Fruit fly (Drosophila melanogaster) whole organism, embryonic: ENCODE data around the gene orb.

Experiments
- Aef1 ChIP-seq: fragments of 200-800 bp; sonication (Bioruptor generic); IDR thresholded peaks from 3 replicates; pipeline ENCODE4 v1.3.6; 2022; ENCODE audit warnings: missing biosample characterization, missing genetic modification characterization
- B-H1 ChIP-seq: fragments of 200-800 bp; sonication (Bioruptor generic); IDR thresholded peaks from 3 replicates; pipeline ENCODE4 v1.3.6; 2022; ENCODE audit warnings: missing biosample characterization, missing genetic modification characterization
- Bteb2 ChIP-seq: fragments of 200-800 bp; sonication (Bioruptor generic); optimal IDR thresholded peaks from 2 replicates; lab custom pipeline; 2016; ENCODE audit warnings: missing biosample characterization, missing genetic modification characterization
- CG1024 ChIP-seq: fragments of 200-800 bp; sonication (Bioruptor generic); IDR thresholded peaks from 2 replicates; pipeline ENCODE4 v1.3.6; 2022; ENCODE audit warnings: missing biosample characterization, missing genetic modification characterization
- CG10959 ChIP-seq: fragments of 200-800 bp; sonication (Bioruptor generic); IDR thresholded peaks from 2 replicates; pipeline ENCODE4 v1.3.6; 2022; ENCODE audit warnings: missing biosample characterization, missing genetic modification characterization
- CG11247 ChIP-seq: fragments of 200-800 bp; sonication (Bioruptor generic); IDR thresholded peaks from 2 replicates; pipeline ENCODE4 v1.3.6; 2022; ENCODE audit warnings: missing biosample characterization, missing genetic modification characterization
- CG11560 ChIP-seq: fragments of 200-800 bp; sonication (Bioruptor generic); IDR thresholded peaks from 3 replicates; pipeline ENCODE4 v1.3.6; 2022; ENCODE audit warnings: missing biosample characterization, missing genetic modification characterization
- CG1529 ChIP-seq: fragments of 200-800 bp; sonication (Bioruptor generic); optimal IDR thresholded peaks from 3 replicates; lab custom pipeline; 2018; ENCODE audit warnings: missing biosample characterization, missing genetic modification characterization
- CG1602 ChIP-seq: fragments of 200-800 bp; sonication (Bioruptor generic); optimal IDR thresholded peaks from 3 replicates; lab custom pipeline; 2016; ENCODE audit warnings: missing biosample characterization, missing genetic modification characterization
- CG1603 ChIP-seq: fragments of 200-800 bp; sonication (Bioruptor generic); optimal IDR thresholded peaks from 2 replicates; lab custom pipeline; 2019; ENCODE audit warnings: missing biosample characterization, mild to moderate bottlenecking, missing genetic modification characterization, moderate library complexity
- CG17568 ChIP-seq: fragments of 200-800 bp; sonication (Bioruptor generic); optimal IDR thresholded peaks from 2 replicates; lab custom pipeline; 2018; ENCODE audit warnings: missing biosample characterization, mild to moderate bottlenecking, missing genetic modification characterization, moderate library complexity
- CG17802 ChIP-seq: fragments of 200-800 bp; sonication (Bioruptor generic); optimal IDR thresholded peaks from 2 replicates; lab custom pipeline; 2018; ENCODE audit warnings: missing biosample characterization, mild to moderate bottlenecking, missing genetic modification characterization, moderate library complexity
- CG1832 ChIP-seq: fragments of 200-800 bp; sonication (Bioruptor generic); optimal IDR thresholded peaks from 2 replicates; lab custom pipeline; 2017; ENCODE audit warnings: missing biosample characterization, mild to moderate bottlenecking, missing genetic modification characterization, inconsistent platforms
- CG2678 ChIP-seq: fragments of 200-800 bp; sonication (Bioruptor generic); optimal IDR thresholded peaks from 3 replicates; lab custom pipeline; 2019; ENCODE audit warnings: missing biosample characterization, mild to moderate bottlenecking, missing genetic modification characterization, moderate library complexity
- CG30020 ChIP-seq: fragments of 200-800 bp; optimal IDR thresholded peaks from 2 replicates; lab custom pipeline; 2019; ENCODE audit warnings: missing biosample characterization, mild to moderate bottlenecking, missing genetic modification characterization, moderate library complexity
- CG33213 ChIP-seq: fragments of 200-800 bp; sonication (Bioruptor generic); optimal IDR thresholded peaks from 3 replicates; lab custom pipeline; 2016; ENCODE audit warnings: missing biosample characterization, missing genetic modification characterization
- CG4328 ChIP-seq: fragments of 200-800 bp; sonication (Bioruptor generic); optimal IDR thresholded peaks from 3 replicates; lab custom pipeline; 2017; ENCODE audit warnings: missing biosample characterization, missing genetic modification reagents, missing genetic modification characterization
- CG4730 ChIP-seq: fragments of 200-800 bp; sonication (Bioruptor generic); IDR thresholded peaks from 2 replicates; pipeline ENCODE4 v1.3.6; 2022; ENCODE audit warnings: missing biosample characterization, missing genetic modification characterization
- CG6765 ChIP-seq: fragments of 200-800 bp; sonication (Bioruptor generic); optimal IDR thresholded peaks from 3 replicates; lab custom pipeline; 2017; ENCODE audit warnings: missing biosample characterization, mild to moderate bottlenecking, missing genetic modification characterization
- CG7839 ChIP-seq: fragments of 200-800 bp; sonication (Bioruptor generic); optimal IDR thresholded peaks from 3 replicates; lab custom pipeline; 2018; ENCODE audit warnings: missing biosample characterization, mild to moderate bottlenecking, missing genetic modification characterization, moderate library complexity
- CG9876 ChIP-seq: fragments of 200-800 bp; sonication (Bioruptor generic); optimal IDR thresholded peaks from 2 replicates; lab custom pipeline; 2016; ENCODE audit warnings: missing biosample characterization, missing genetic modification characterization
- D ChIP-seq, 2 experiments: fragments of 200-800 bp in 1 of 2; fragments of >200 bp in 1 of 2; sonication (Bioruptor generic) in 1 of 2; optimal IDR thresholded peaks; 2 replicates in 1 of 2; 3 replicates in 1 of 2; lab custom pipeline; 2017; ENCODE audit warnings: mild to moderate bottlenecking in 1 of 2, missing biosample characterization in 1 of 2, missing genetic modification characterization in 1 of 2, missing genetic modification reagents in 1 of 2
- Elba2 ChIP-seq: fragments of 200-800 bp; sonication (Bioruptor generic); optimal IDR thresholded peaks from 3 replicates; lab custom pipeline; 2016; ENCODE audit warnings: missing biosample characterization, missing genetic modification characterization
- Fer2 ChIP-seq: fragments of 200-800 bp; sonication (Bioruptor generic); optimal IDR thresholded peaks from 2 replicates; lab custom pipeline; 2018; ENCODE audit warnings: missing biosample characterization, mild to moderate bottlenecking, missing genetic modification characterization, moderate library complexity
- Fer3 ChIP-seq: fragments of 200-800 bp; sonication (Bioruptor generic); optimal IDR thresholded peaks from 2 replicates; lab custom pipeline; 2018; ENCODE audit warnings: missing biosample characterization, mild to moderate bottlenecking, missing genetic modification characterization, moderate library complexity
- Hsf ChIP-seq: fragments of 200-800 bp; sonication (Bioruptor generic); optimal IDR thresholded peaks from 3 replicates; lab custom pipeline; 2016; ENCODE audit warnings: missing biosample characterization, missing genetic modification characterization
- Neu2 ChIP-seq: fragments of 200-800 bp; sonication (Bioruptor generic); optimal IDR thresholded peaks from 3 replicates; lab custom pipeline; 2016; ENCODE audit warnings: missing biosample characterization, missing genetic modification characterization, borderline replicate concordance
- NfI ChIP-seq: fragments of 200-800 bp; sonication (Bioruptor generic); optimal IDR thresholded peaks from 3 replicates; lab custom pipeline; 2018; ENCODE audit warnings: missing biosample characterization, mild to moderate bottlenecking, missing genetic modification characterization, moderate library complexity
- Oaz ChIP-seq: fragments of 200-800 bp; sonication (Bioruptor generic); IDR thresholded peaks from 2 replicates; pipeline ENCODE4 v1.3.6; 2022; ENCODE audit warnings: missing biosample characterization, missing genetic modification characterization
- Side ChIP-seq: fragments of 200-800 bp; sonication (Bioruptor generic); optimal IDR thresholded peaks from 2 replicates; lab custom pipeline; 2016; ENCODE audit warnings: missing biosample characterization, missing genetic modification characterization
- Sox102F ChIP-seq: fragments of 200-800 bp; sonication (Bioruptor generic); optimal IDR thresholded peaks from 2 replicates; lab custom pipeline; 2018; ENCODE audit warnings: missing biosample characterization, mild to moderate bottlenecking, missing genetic modification characterization, moderate library complexity
- Tbp ChIP-seq: fragments of >200 bp; optimal IDR thresholded peaks from 2 replicates; lab custom pipeline; 2018; ENCODE audit warnings: missing biosample characterization, missing genetic modification characterization
- aop ChIP-seq: fragments of 200-800 bp; sonication (Bioruptor generic); IDR thresholded peaks from 2 replicates; pipeline ENCODE4 v1.3.6; 2022; ENCODE audit warnings: missing biosample characterization, missing genetic modification characterization
- caup ChIP-seq: fragments of 200-800 bp; sonication (Bioruptor generic); optimal IDR thresholded peaks from 3 replicates; lab custom pipeline; 2017; ENCODE audit warnings: missing biosample characterization, mild to moderate bottlenecking, missing genetic modification characterization, moderate library complexity; ENCODE audit not compliant: severe bottlenecking
- da ChIP-seq: fragments of 200-800 bp; sonication (Bioruptor generic); optimal IDR thresholded peaks from 2 replicates; lab custom pipeline; 2016; ENCODE audit warnings: missing biosample characterization, missing genetic modification characterization
- fd102C ChIP-seq: fragments of 200-800 bp; sonication (Bioruptor generic); optimal IDR thresholded peaks from 2 replicates; lab custom pipeline; 2018; ENCODE audit warnings: missing biosample characterization, mild to moderate bottlenecking, missing genetic modification characterization, moderate library complexity
- gfzf ChIP-seq: fragments of 200-800 bp; sonication (Bioruptor generic); optimal IDR thresholded peaks from 2 replicates; lab custom pipeline; 2016; ENCODE audit warnings: missing biosample characterization, mild to moderate bottlenecking, missing genetic modification characterization, moderate library complexity
- gt ChIP-seq: fragments of 200-800 bp; sonication (Bioruptor generic); IDR thresholded peaks from 2 replicates; pipeline ENCODE4 v1.3.6; 2022; ENCODE audit warnings: missing biosample characterization, missing genetic modification characterization
- jigr1 ChIP-seq: fragments of 200-800 bp; sonication (Bioruptor generic); IDR thresholded peaks from 3 replicates; pipeline ENCODE4 v1.3.6; 2022; ENCODE audit warnings: missing biosample characterization, missing genetic modification characterization
- ken ChIP-seq: fragments of 200-800 bp; sonication (Bioruptor generic); IDR thresholded peaks from 3 replicates; pipeline ENCODE4 v1.3.6; 2022; ENCODE audit warnings: missing biosample characterization, missing genetic modification characterization
- nmo ChIP-seq: fragments of 200-800 bp; sonication (Bioruptor generic); optimal IDR thresholded peaks from 2 replicates; lab custom pipeline; 2018; ENCODE audit warnings: missing biosample characterization, mild to moderate bottlenecking, missing genetic modification characterization, moderate library complexity
- onecut ChIP-seq: fragments of 200-800 bp; sonication (Bioruptor generic); IDR thresholded peaks from 2 replicates; pipeline ENCODE4 v1.3.6; 2022; ENCODE audit warnings: missing biosample characterization, missing genetic modification characterization
- pb ChIP-seq: fragments of 200-800 bp; sonication (Bioruptor generic); optimal IDR thresholded peaks from 3 replicates; lab custom pipeline; 2016; ENCODE audit warnings: missing biosample characterization, missing genetic modification characterization
- pnt ChIP-seq: fragments of 200-800 bp; sonication (Bioruptor generic); optimal IDR thresholded peaks from 3 replicates; lab custom pipeline; 2016; ENCODE audit warnings: missing biosample characterization, missing genetic modification characterization
- prd ChIP-seq, 3 experiments: fragments of >200 bp in 2 of 3; fragments of 200-800 bp in 1 of 3; sonication (Bioruptor generic) in 1 of 3; optimal IDR thresholded peaks in 2 of 3; IDR thresholded peaks in 1 of 3; 2 replicates in 2 of 3; 3 replicates in 1 of 3; pipeline versions ENCODE4 v1.3.6 to Lab custom; 2017 to 2022; ENCODE audit warnings: missing biosample characterization in 1 of 3, missing genetic modification characterization in 1 of 3
- so ChIP-seq: fragments of 200-800 bp; sonication (Bioruptor generic); IDR thresholded peaks from 3 replicates; pipeline ENCODE4 v1.3.6; 2022; ENCODE audit warnings: missing biosample characterization, missing genetic modification characterization
- tna ChIP-seq: fragments of 200-800 bp; sonication (Bioruptor generic); IDR thresholded peaks from 2 replicates; pipeline ENCODE4 v1.3.6; 2022; ENCODE audit warnings: missing biosample characterization, missing genetic modification characterization; ENCODE audit not compliant: partially characterized antibody
- ttk ChIP-seq: fragments of 200-800 bp; sonication (Bioruptor generic); IDR thresholded peaks from 2 replicates; pipeline ENCODE4 v2.1.2; 2022; ENCODE audit warnings: missing biosample characterization, missing genetic modification characterization
- zen ChIP-seq: fragments of 200-800 bp; sonication (Bioruptor generic); optimal IDR thresholded peaks from 3 replicates; lab custom pipeline; 2018; ENCODE audit warnings: missing biosample characterization, mild to moderate bottlenecking, missing genetic modification characterization, moderate library complexity

The orb gene

DNA sequence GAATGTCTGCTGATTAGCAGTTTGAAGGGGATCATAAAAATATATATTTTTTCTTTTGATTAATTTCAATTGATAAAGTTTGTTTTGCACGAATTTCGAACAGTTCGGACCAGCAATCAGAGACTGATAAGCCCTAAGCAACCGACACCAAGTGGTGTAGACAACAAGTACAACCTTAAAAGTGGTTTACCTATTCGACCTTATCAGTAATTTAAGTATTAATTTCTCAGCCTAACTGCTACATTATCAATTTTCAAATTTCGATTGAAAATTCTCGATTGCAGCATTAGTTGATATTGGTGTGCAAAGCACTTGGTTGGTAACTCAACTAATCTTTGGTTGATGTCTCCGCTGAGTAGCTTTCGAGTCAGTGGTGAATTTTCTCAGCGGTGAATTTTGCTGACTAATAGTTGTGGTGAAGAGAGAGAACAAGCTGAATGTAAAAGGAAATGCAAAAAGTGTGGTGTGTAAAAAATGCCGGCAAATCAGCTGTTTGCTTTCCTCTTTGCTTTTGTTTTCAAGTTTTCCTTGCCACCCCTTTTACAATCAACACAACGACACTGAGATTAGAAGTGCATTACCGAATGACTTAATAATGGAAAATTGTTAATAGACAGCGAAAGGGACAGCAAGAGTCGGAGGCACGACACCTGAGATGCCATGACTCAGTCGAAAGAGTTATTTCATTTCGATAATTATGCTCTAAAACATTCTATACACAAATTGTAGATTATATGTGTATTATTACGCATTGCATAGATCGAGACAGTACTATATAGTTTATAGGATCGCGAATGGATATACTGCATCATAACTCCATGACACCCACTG, 65.8 kb downstream of the orb start (continued):
- TF ChIP-seq Fer3 (no peak), Fer2 (tag; lab: Kevin White, UChicago) (no peak), Neu2 (GFP tag; lab: Kevin White, UChicago) (no peak), da (GFP tag; lab: Kevin White, UChicago) (no peak), prd (optimal IDR thresholded peaks at IDR 0.05; lab: Kevin White, UChicago) (no peak), prd (GFP tag; IDR thresholded peaks at IDR 0.05; lab: Robert Waterston, UW) (no peak), Aef1 (GFP tag; lab: Robert Waterston, UW) (no peak), CG2678 (tag; lab: Kevin White, UChicago) (no peak), CG1602 (GFP tag; lab: Kevin White, UChicago) (no peak), jigr1 (GFP tag; lab: Robert Waterston, UW) (no peak), Elba2 (no peak), fd102C (GFP tag; lab: Kevin White, UChicago) (no peak), Bteb2 (GFP tag; lab: Kevin White, UChicago) (no peak), pb (GFP tag; lab: Kevin White, UChicago) (no peak), onecut (GFP tag; lab: Robert Waterston, UW) (no peak), CG4328 (GFP tag; lab: Kevin White, UChicago) (no peak), so (GFP tag; lab: Robert Waterston, UW) (no peak), CG17802 (tag; lab: Kevin White, UChicago) (no peak), CG1529 (GFP tag; lab: Kevin White, UChicago) (no peak), aop (GFP tag; lab: Robert Waterston, UW) (no peak), Side (GFP tag; lab: Kevin White, UChicago) (no peak), CG9876 (GFP tag; lab: Kevin White, UChicago) (no peak), zen (tag; lab: Kevin White, UChicago) (peak; percentile 42), CG33213 (GFP tag; lab: Kevin White, UChicago) (peak; percentile 22), B-H1 (GFP tag; lab: Robert Waterston, UW) (no peak), CG4730 (no peak), CG1603 (peak; percentile 75), pnt (GFP tag; lab: Kevin White, UChicago) (no peak), nmo (GFP tag; lab: Kevin White, UChicago) (peak; percentile 9), tna (GFP tag; lab: Robert Waterston, UW) (peak; percentile 50), Tbp (GFP tag; lab: Kevin White, UChicago) (no peak), Hsf (GFP tag; lab: Kevin White, UChicago) (no peak), CG11247 (GFP tag; lab: Robert Waterston, UW) (no peak), CG30020 (tag; lab: Kevin White, UChicago) (no peak), gfzf (GFP tag; lab: Kevin White, UChicago) (peak; percentile 61), CG1832 (GFP tag; lab: Kevin White, UChicago) (no peak), Sox102F (GFP tag; lab: Kevin White, UChicago) (no peak), ken (no peak), CG7839 (no peak), ttk (GFP tag; lab: Robert Waterston, UW) (no peak), D (optimal IDR thresholded peaks at IDR 0.05; lab: Kevin White, UChicago) (no peak), D (GFP tag; optimal IDR thresholded peaks at IDR 0.05; lab: Kevin White, UChicago) (no peak), CG1024 (GFP tag; lab: Robert Waterston, UW) (no peak), gt (GFP tag; lab: Robert Waterston, UW) (no peak), CG10959 (GFP tag; lab: Robert Waterston, UW) (no peak), caup (GFP tag; lab: Kevin White, UChicago) (peak; percentile 28), NfI (GFP tag; lab: Kevin White, UChicago) (no peak), Oaz (no peak), CG11560 (tag; lab: Robert Waterston, UW) (no peak), CG6765 (no peak), CG17568 (GFP tag; lab: Kevin White, UChicago) (no peak)
